Worm (Caenorhabditis elegans): Measurements from ENCODE around the gene nspg-6.

The nspg-6 gene

DNA sequence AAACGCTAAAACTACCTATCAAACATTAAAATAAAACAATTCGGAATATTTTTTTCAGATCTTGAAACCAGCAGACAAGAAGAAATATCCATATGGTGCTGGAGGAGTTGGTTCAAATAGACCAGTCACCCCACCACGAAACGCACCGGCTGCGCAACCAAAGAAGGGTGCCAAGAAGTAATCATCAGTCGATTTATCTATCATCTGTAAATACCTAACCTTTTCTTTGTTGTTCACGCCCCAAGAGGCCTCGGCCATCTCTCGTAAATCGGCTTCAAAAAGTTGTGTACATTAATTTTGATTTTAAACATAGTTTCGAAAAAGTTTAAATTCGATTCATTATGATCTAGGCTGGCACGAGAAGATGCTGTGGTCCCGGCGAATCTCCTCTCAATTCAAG is 23.2 kb upstream of the nspg-6 start:
- no peak for TF ChIP-seq hlh-15 (tag; optimal IDR thresholded peaks at IDR 0.05)
- no peak for TF ChIP-seq unc-86 (tag; optimal IDR thresholded peaks at IDR 0.05)
- TF ChIP-seq odd-2 (tag; optimal IDR thresholded peaks at IDR 0.05) = no peak
- TF ChIP-seq pag-3 (tag; optimal IDR thresholded peaks at IDR 0.05; ENCODE audit: borderline replicate concordance) = no peak
- no peak for TF ChIP-seq ceh-31 (tag; optimal IDR thresholded peaks at IDR 0.05)
- no peak for TF ChIP-seq pat-9 (tag; optimal IDR thresholded peaks at IDR 0.05)
- TF ChIP-seq hlh-6 (tag; optimal IDR thresholded peaks at IDR 0.05) = no peak
- TF ChIP-seq ama-1 (optimal IDR thresholded peaks at IDR 0.05) = no peak
- no peak for TF ChIP-seq zip-5 (tag; optimal IDR thresholded peaks at IDR 0.05)
- no peak for TF ChIP-seq tbx-7 (tag; optimal IDR thresholded peaks at IDR 0.05)
- no peak for TF ChIP-seq hlh-8 (tag; optimal IDR thresholded peaks at IDR 0.05)
- no peak for TF ChIP-seq sox-2 (GFP tag; IDR thresholded peaks at IDR 0.05)
- no peak for TF ChIP-seq C08G9.2 (tag; optimal IDR thresholded peaks at IDR 0.05)
- no peak for TF ChIP-seq T23F11.4 (GFP tag; optimal IDR thresholded peaks at IDR 0.05)
- no peak for TF ChIP-seq mec-3 (tag; optimal IDR thresholded peaks at IDR 0.05; ENCODE audit: borderline replicate concordance)
- no peak for TF ChIP-seq ttx-3 (tag; optimal IDR thresholded peaks at IDR 0.05)
- TF ChIP-seq ceh-30 (tag; optimal IDR thresholded peaks at IDR 0.05) = no peak
- TF ChIP-seq nhr-232 (tag; optimal IDR thresholded peaks at IDR 0.05) = no peak
- no peak for TF ChIP-seq nhr-11 (tag; optimal IDR thresholded peaks at IDR 0.05)

DNA sequence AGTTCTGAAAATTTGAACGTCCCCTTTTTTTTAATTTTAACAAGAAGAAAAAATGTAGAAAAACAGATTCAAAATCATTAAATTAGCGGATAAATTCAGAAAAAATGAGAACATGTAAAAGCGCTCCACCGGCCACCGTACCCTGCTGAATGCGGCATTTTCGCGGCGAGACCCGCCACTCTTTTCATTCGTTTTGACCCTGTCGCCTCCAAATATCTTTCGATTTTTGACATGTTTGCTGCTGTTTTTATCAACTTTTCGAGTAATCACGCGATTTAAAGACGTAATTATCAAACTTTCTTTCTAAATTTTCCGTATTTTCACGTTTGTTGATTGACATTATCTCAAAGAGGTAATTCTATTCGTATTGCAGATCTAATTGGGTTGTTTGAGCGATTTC is 21.4 kb upstream of the nspg-6 start, which contains the start of gene gsp-2:
gsp-2 (plus strand) TSS at position 374 of the 400 bp plus-strand sequence.
- no peak for TF ChIP-seq unc-55 (GFP tag; optimal IDR thresholded peaks at IDR 0.05)
- TF ChIP-seq unc-42 (tag; optimal IDR thresholded peaks at IDR 0.05) = peak; percentile 23
- peak; percentile 74 for TF ChIP-seq nfya-1 (tag; optimal IDR thresholded peaks at IDR 0.05)
- peak; percentile 20 for TF ChIP-seq tbx-2 (tag; optimal IDR thresholded peaks at IDR 0.05)
- peak; percentile 16 for TF ChIP-seq dve-1 (tag; optimal IDR thresholded peaks at IDR 0.05)
- peak; percentile 24 for TF ChIP-seq elt-2 (tag; optimal IDR thresholded peaks at IDR 0.05)
- TF ChIP-seq pha-4 (tag; optimal IDR thresholded peaks at IDR 0.05) = no peak
- peak; percentile 29 for TF ChIP-seq ref-2 (tag; optimal IDR thresholded peaks at IDR 0.05)
- peak; percentile 0 for TF ChIP-seq che-1 (tag; optimal IDR thresholded peaks at IDR 0.05)
- no peak for TF ChIP-seq ceh-45 (GFP tag; IDR thresholded peaks at IDR 0.05)
- TF ChIP-seq ceh-31 (tag; optimal IDR thresholded peaks at IDR 0.05) = peak; percentile 35

DNA sequence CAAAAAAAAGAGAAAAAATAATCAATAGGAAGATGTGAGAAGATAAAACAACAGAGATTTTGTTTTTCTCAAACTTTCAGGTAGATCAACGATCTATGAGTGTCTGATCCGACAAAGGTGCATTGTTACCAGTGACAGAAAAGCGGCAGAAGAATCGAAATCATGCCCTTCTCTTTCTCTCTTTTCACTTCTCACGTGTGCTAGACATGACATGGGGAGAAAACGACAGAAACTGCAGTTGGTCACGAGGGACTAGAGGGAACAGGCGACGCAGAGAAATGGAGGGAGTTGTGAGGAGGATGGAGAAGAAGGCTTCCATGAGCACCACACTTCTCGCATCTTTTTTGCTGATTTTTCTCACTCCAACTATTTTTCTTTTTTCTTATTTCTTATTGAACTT is 20.4 kb upstream of the nspg-6 start, which contains the start of gene F56C9.10:
F56C9.10 (minus strand) TSS at position 97 of the 400 bp plus-strand sequence.
- TF ChIP-seq fax-1 (tag; optimal IDR thresholded peaks at IDR 0.05) (no peak), hlh-30 (tag; optimal IDR thresholded peaks at IDR 0.05; ENCODE audit: insufficient read depth) (peak; percentile 99), ama-1 (optimal IDR thresholded peaks at IDR 0.05) (no peak), ref-2 (tag; optimal IDR thresholded peaks at IDR 0.05) (peak; percentile 37), C38D4.7 (GFP tag; optimal IDR thresholded peaks at IDR 0.05) (no peak), eyg-1 (tag; optimal IDR thresholded peaks at IDR 0.05) (no peak), pax-1 (tag; optimal IDR thresholded peaks at IDR 0.05) (no peak), sox-2 (GFP tag; IDR thresholded peaks at IDR 0.05) (no peak), dmd-4 (tag; optimal IDR thresholded peaks at IDR 0.05; ENCODE audit: borderline replicate concordance) (no peak), dve-1 (tag; optimal IDR thresholded peaks at IDR 0.05) (no peak), ceh-14 (tag; optimal IDR thresholded peaks at IDR 0.05) (no peak), ahr-1 (tag; optimal IDR thresholded peaks at IDR 0.05) (no peak), ceh-19 (GFP tag; optimal IDR thresholded peaks at IDR 0.05) (no peak), hlh-6 (tag; optimal IDR thresholded peaks at IDR 0.05) (no peak), K09A11.1 (tag; optimal IDR thresholded peaks at IDR 0.05; ENCODE audit: insufficient read depth) (no peak), C08G9.2 (tag; optimal IDR thresholded peaks at IDR 0.05) (no peak), ceh-34 (tag; optimal IDR thresholded peaks at IDR 0.05) (no peak), tbx-7 (tag; optimal IDR thresholded peaks at IDR 0.05) (no peak), elt-2 (tag; optimal IDR thresholded peaks at IDR 0.05) (no peak), nhr-232 (tag; optimal IDR thresholded peaks at IDR 0.05) (no peak), syd-9 (tag; optimal IDR thresholded peaks at IDR 0.05) (no peak), ceh-18 (tag; optimal IDR thresholded peaks at IDR 0.05) (peak; percentile 93), Y22D7AL.16 (tag; optimal IDR thresholded peaks at IDR 0.05) (no peak), pqm-1 (tag; optimal IDR thresholded peaks at IDR 0.05) (no peak), ceh-2 (tag; optimal IDR thresholded peaks at IDR 0.05) (no peak), hlh-15 (tag; optimal IDR thresholded peaks at IDR 0.05) (no peak), ceh-31 (tag; optimal IDR thresholded peaks at IDR 0.05) (peak; percentile 56), gmeb-2 (tag; optimal IDR thresholded peaks at IDR 0.05) (no peak), ceh-30 (tag; optimal IDR thresholded peaks at IDR 0.05) (no peak), lim-6 (tag; optimal IDR thresholded peaks at IDR 0.05) (no peak), ztf-16 (tag; optimal IDR thresholded peaks at IDR 0.05) (no peak), nfya-1 (tag; optimal IDR thresholded peaks at IDR 0.05) (peak; percentile 76), F13H6.1 (tag; optimal IDR thresholded peaks at IDR 0.05) (no peak), che-1 (tag; optimal IDR thresholded peaks at IDR 0.05) (no peak)
